Fruit fly (Drosophila melanogaster): ENCODE results near the gene CG43680.

dm6 chr3L:15023192-15023591 lies 30.0 kb downstream of the CG43680 start, which contains the start of gene CG32148:
- TF ChIP-seq CG8478 (optimal IDR thresholded peaks at IDR 0.05) (no peak), CTCF (optimal IDR thresholded peaks at IDR 0.05) (no peak)

All from S2 (cell line).